Fruit fly (Drosophila melanogaster): ENCODE data around the gene wat.

The wat gene

dm6 chr3R:28959105-28959504, 61.1 kb downstream of the wat start (continued):
- TF ChIP-seq zen2 (GFP tag; IDR thresholded peaks at IDR 0.05; ENCODE audit: partially characterized antibody) (no peak), CG10565 (GFP tag; optimal IDR thresholded peaks at IDR 0.05) (no peak), Nf-YC (tag; optimal IDR thresholded peaks at IDR 0.05) (peak; percentile 11), CG17385 (GFP tag; optimal IDR thresholded peaks at IDR 0.05) (peak; percentile 23), Fer1 (GFP tag; optimal IDR thresholded peaks at IDR 0.05) (peak; percentile 73), ERR (GFP tag; optimal IDR thresholded peaks at IDR 0.05) (no peak), CG11695 (GFP tag; IDR thresholded peaks at IDR 0.05) (peak; percentile 46; the same call in 1 of the 3 replicates), D19B (GFP tag; optimal IDR thresholded peaks at IDR 0.05) (peak; percentile 14), cwo (GFP tag; optimal IDR thresholded peaks at IDR 0.05) (peak; percentile 51), bigmax (GFP tag; optimal IDR thresholded peaks at IDR 0.05) (no peak), CG12299 (tag; optimal IDR thresholded peaks at IDR 0.05) (peak; percentile 9), CG31441 (GFP tag; IDR thresholded peaks at IDR 0.05) (peak; percentile 62), fru (optimal IDR thresholded peaks at IDR 0.05) (no peak), row (GFP tag; IDR thresholded peaks at IDR 0.05) (peak; percentile 46; the same call in 2 of the 3 replicates), sug (tag; optimal IDR thresholded peaks at IDR 0.05) (peak; percentile 27), Fer3 (tag; optimal IDR thresholded peaks at IDR 0.05) (peak; percentile 34), lab (GFP tag; optimal IDR thresholded peaks at IDR 0.05) (peak; percentile 74), Hmr (GFP tag; optimal IDR thresholded peaks at IDR 0.05) (peak; percentile 77), CG9215 (GFP tag; IDR thresholded peaks at IDR 0.05) (peak; percentile 31; the same call in 1 of the 2 replicates), CG10543 (GFP tag; optimal IDR thresholded peaks at IDR 0.05) (peak; percentile 16), Oli (tag; optimal IDR thresholded peaks at IDR 0.05) (peak; percentile 34), pan (optimal IDR thresholded peaks at IDR 0.05) (no peak), pan (GFP tag; optimal IDR thresholded peaks at IDR 0.05 in 1 of 2, IDR thresholded peaks at IDR 0.05 in 1 of 2) (peak in 1 of 2 experiments; percentile 44), cato (GFP tag; optimal IDR thresholded peaks at IDR 0.05; ENCODE audit: borderline replicate concordance) (no peak), sob (GFP tag; IDR thresholded peaks at IDR 0.05) (peak; percentile 20; the same call in 1 of the 2 replicates), Hand (GFP tag; optimal IDR thresholded peaks at IDR 0.05) (peak; percentile 41), CG2712 (tag; optimal IDR thresholded peaks at IDR 0.05) (no peak), mam (GFP tag; optimal IDR thresholded peaks at IDR 0.05) (peak; percentile 26), CG6791 (GFP tag; IDR thresholded peaks at IDR 0.05; ENCODE audit: partially characterized antibody) (no peak), dmrt11E (tag; optimal IDR thresholded peaks at IDR 0.05) (no peak), CG17912 (GFP tag; optimal IDR thresholded peaks at IDR 0.05) (no peak), Hr78 (GFP tag; optimal IDR thresholded peaks at IDR 0.05) (no peak), tio (GFP tag; optimal IDR thresholded peaks at IDR 0.05) (peak; percentile 47), Med (GFP tag) (peak; percentile 69), CG17568 (GFP tag; optimal IDR thresholded peaks at IDR 0.05) (no peak), CG2120 (GFP tag; optimal IDR thresholded peaks at IDR 0.05) (peak; percentile 64), Atf6 (GFP tag; IDR thresholded peaks at IDR 0.05) (peak; percentile 41; the same call in 1 of the 2 replicates), CG10462 (GFP tag; optimal IDR thresholded peaks at IDR 0.05) (no peak), Xrp1 (GFP tag; IDR thresholded peaks at IDR 0.05) (no peak), zen (tag; optimal IDR thresholded peaks at IDR 0.05) (no peak), CG34224 (GFP tag; IDR thresholded peaks at IDR 0.05; ENCODE audit: partially characterized antibody) (no peak), Oaz (GFP tag; IDR thresholded peaks at IDR 0.05) (peak; percentile 29; the same call in 1 of the 2 replicates), eyg (GFP tag; optimal IDR thresholded peaks at IDR 0.05) (no peak), Dad (GFP tag; optimal IDR thresholded peaks at IDR 0.05) (no peak), CG15269 (tag; optimal IDR thresholded peaks at IDR 0.05) (peak; percentile 46), ems (GFP tag; optimal IDR thresholded peaks at IDR 0.05) (no peak), CG9932 (GFP tag; IDR thresholded peaks at IDR 0.05) (peak; percentile 26; the same call in 1 of the 2 replicates), CG10209 (GFP tag; optimal IDR thresholded peaks at IDR 0.05) (peak; percentile 31), CoRest (tag; optimal IDR thresholded peaks at IDR 0.05) (peak; percentile 45), HLH4C (GFP tag; IDR thresholded peaks at IDR 0.05; ENCODE audit: partially characterized antibody) (no peak)

Data from whole organism, embryonic.